Fruit fly (Drosophila melanogaster): ENCODE results near the gene CG7208.

Gene CG7208

DNA sequence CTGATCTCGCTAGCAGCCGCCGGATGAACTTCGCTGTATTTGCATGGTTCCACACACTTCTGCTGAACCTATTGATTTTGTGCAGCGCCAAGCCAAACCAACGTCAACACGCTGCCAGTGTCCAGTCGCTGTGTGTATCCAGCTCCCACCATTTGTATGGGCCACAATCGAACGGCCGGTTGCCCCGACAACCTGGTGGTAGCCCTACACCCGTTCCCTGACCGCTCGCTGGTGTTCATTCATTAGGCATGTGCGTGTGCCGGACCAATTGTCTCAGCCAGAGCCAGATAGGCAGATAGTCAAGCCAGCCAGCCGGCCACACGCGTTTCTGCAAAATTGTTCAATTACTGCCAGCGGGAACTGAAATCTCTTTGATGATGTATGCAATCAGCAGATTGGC, 6.4 kb upstream of the CG7208 start, which contains the start of gene CG14313:
CG14313 (minus strand) TSS at position 101 of the 400 bp plus-strand sequence.
- peak; percentile 7; the same call in 1 of the 2 replicates for TF ChIP-seq amos (GFP tag; IDR thresholded peaks at IDR 0.05; ENCODE audit: partially characterized antibody)
- peak; percentile 32 for TF ChIP-seq Med (GFP tag)
- TF ChIP-seq CG2129 (GFP tag; IDR thresholded peaks at IDR 0.05; ENCODE audit: partially characterized antibody) = no peak
- TF ChIP-seq ap (GFP tag; IDR thresholded peaks at IDR 0.05) = no peak
- TF ChIP-seq ci (GFP tag; IDR thresholded peaks at IDR 0.05) = no peak
- no peak for TF ChIP-seq CG3726 (GFP tag; IDR thresholded peaks at IDR 0.05)
- no peak for TF ChIP-seq CG3838 (GFP tag; optimal IDR thresholded peaks at IDR 0.05)
- TF ChIP-seq z (GFP tag; IDR thresholded peaks at IDR 0.05) = 0 out of 3 replicates have a peak, but pooled peaks have one; percentile 6
- no peak for TF ChIP-seq bcd (GFP tag; optimal IDR thresholded peaks at IDR 0.05)
- no peak for TF ChIP-seq Sox102F (GFP tag; optimal IDR thresholded peaks at IDR 0.05)

DNA sequence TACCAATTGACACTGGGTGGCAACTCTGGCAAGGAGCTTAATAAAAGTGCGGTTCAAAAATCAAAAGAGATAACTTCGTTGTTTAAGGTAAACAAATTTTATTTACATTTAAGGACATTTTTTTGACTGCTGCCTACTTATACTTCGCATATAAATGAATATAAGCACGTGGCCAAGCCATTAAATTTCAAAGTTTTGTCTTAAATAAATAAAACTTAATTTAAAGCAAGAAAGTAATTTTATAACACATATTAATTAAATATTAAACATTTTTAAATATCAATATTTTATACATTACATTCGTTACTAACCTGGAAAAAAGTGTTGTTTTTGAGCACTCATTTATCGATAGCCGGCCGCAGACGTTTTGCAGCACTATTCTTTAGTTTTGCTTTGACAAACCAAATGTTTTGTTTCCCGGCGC, 3.2 kb upstream of the CG7208 start, which contains the start of the genes CG12321 and MED17:
CG12321 (minus strand) TSS at position 6 of the 424 bp plus-strand sequence.
MED17 (plus strand) TSS at position 371 of the 424 bp plus-strand sequence.
- TF ChIP-seq ara (GFP tag; IDR thresholded peaks at IDR 0.05) (peak; percentile 60), CG18764 (GFP tag; optimal IDR thresholded peaks at IDR 0.05) (peak; percentile 84), CG14441 (GFP tag; IDR thresholded peaks at IDR 0.05) (peak; percentile 82; the same call in 1 of the 2 replicates), zf30C (GFP tag; optimal IDR thresholded peaks at IDR 0.05) (no peak), NfI (GFP tag; optimal IDR thresholded peaks at IDR 0.05) (peak; percentile 89), luna (GFP tag; optimal IDR thresholded peaks at IDR 0.05) (no peak), prd (optimal IDR thresholded peaks at IDR 0.05) (no peak), prd (GFP tag; IDR thresholded peaks at IDR 0.05) (peak; percentile 89), Gug (GFP tag; IDR thresholded peaks at IDR 0.05) (peak; percentile 80), CG4707 (GFP tag; optimal IDR thresholded peaks at IDR 0.05) (no peak), hth (optimal IDR thresholded peaks at IDR 0.05) (no peak), CoRest (tag; optimal IDR thresholded peaks at IDR 0.05) (peak; percentile 95), CG3281 (GFP tag; optimal IDR thresholded peaks at IDR 0.05) (peak; percentile 90), Adf1 (GFP tag; IDR thresholded peaks at IDR 0.05) (peak; percentile 49), CG34224 (GFP tag; IDR thresholded peaks at IDR 0.05; ENCODE audit: partially characterized antibody) (no peak), CG2202 (tag; optimal IDR thresholded peaks at IDR 0.05) (peak; percentile 57), tx (GFP tag; optimal IDR thresholded peaks at IDR 0.05) (peak; percentile 61), odd (GFP tag; optimal IDR thresholded peaks at IDR 0.05) (peak; percentile 58), CG4360 (GFP tag; IDR thresholded peaks at IDR 0.05) (no peak), Vsx1 (GFP tag; optimal IDR thresholded peaks at IDR 0.05) (no peak), CG7357 (GFP tag; IDR thresholded peaks at IDR 0.05) (peak; percentile 68; the same call in 2 of the 3 replicates), sens (GFP tag) (peak; percentile 93), dan (GFP tag; IDR thresholded peaks at IDR 0.05) (peak; percentile 49; the same call in 1 of the 2 replicates), eyg (GFP tag; optimal IDR thresholded peaks at IDR 0.05) (no peak), scrt (GFP tag; optimal IDR thresholded peaks at IDR 0.05) (peak; percentile 71), Ada2b (GFP tag; IDR thresholded peaks at IDR 0.05) (peak; percentile 72), Hmx (GFP tag; optimal IDR thresholded peaks at IDR 0.05) (peak; percentile 42), CG30431 (GFP tag; optimal IDR thresholded peaks at IDR 0.05) (peak; percentile 85), CG10274 (GFP tag; optimal IDR thresholded peaks at IDR 0.05) (peak; percentile 54), CG13287 (GFP tag; IDR thresholded peaks at IDR 0.05; ENCODE audit: partially characterized antibody) (no peak), esg (GFP tag; conservative IDR thresholded peaks at IDR 0.05) (peak; percentile 87), corto (GFP tag; optimal IDR thresholded peaks at IDR 0.05) (no peak), nerfin-1 (tag; optimal IDR thresholded peaks at IDR 0.05) (peak; percentile 65), gfzf (GFP tag; optimal IDR thresholded peaks at IDR 0.05) (no peak), vnd (GFP tag; IDR thresholded peaks at IDR 0.05; ENCODE audit: partially characterized antibody) (no peak), CG33557 (GFP tag; optimal IDR thresholded peaks at IDR 0.05) (peak; percentile 72), Optix (GFP tag; IDR thresholded peaks at IDR 0.05) (peak; percentile 57; the same call in 1 of the 3 replicates), Sry-β (GFP tag; optimal IDR thresholded peaks at IDR 0.05) (peak; percentile 45), chinmo (GFP tag; IDR thresholded peaks at IDR 0.05; ENCODE audit: partially characterized antibody) (no peak), CG9727 (GFP tag; optimal IDR thresholded peaks at IDR 0.05) (peak; percentile 90)
